Worm (Caenorhabditis elegans) whole organism, late embryonic: ENCODE results near the gene C37C3.18.

Source experiments
- K02D7.2 ChIP-seq: sonication (generic microtip); optimal IDR thresholded peaks from 2 replicates; lab custom pipeline; 2017; ENCODE audit warnings: mild to moderate bottlenecking, missing genetic modification characterization, missing compliant biosample characterization
- ahr-1 ChIP-seq: sonication (generic microtip); optimal IDR thresholded peaks from 2 replicates; lab custom pipeline; 2016; ENCODE audit warnings: missing genetic modification characterization, missing compliant biosample characterization
- ama-1 ChIP-seq: fragments of 150-350 bp; optimal IDR thresholded peaks from 2 replicates; lab custom pipeline; 2014
- ceh-14 ChIP-seq: sonication (generic microtip); optimal IDR thresholded peaks from 2 replicates; lab custom pipeline; 2016; ENCODE audit warnings: missing genotype, missing genetic modification characterization, missing compliant biosample characterization
- ceh-22 ChIP-seq: sonication (generic microtip); optimal IDR thresholded peaks from 2 replicates; lab custom pipeline; 2017; ENCODE audit warnings: missing biosample characterization, missing genetic modification characterization
- ceh-31 ChIP-seq: sonication (generic microtip); optimal IDR thresholded peaks from 2 replicates; lab custom pipeline; 2016; ENCODE audit warnings: missing genetic modification characterization, missing compliant biosample characterization
- unc-86 ChIP-seq: sonication (generic microtip); optimal IDR thresholded peaks from 2 replicates; lab custom pipeline; 2016; ENCODE audit warnings: missing genetic modification characterization, missing compliant biosample characterization

DNA sequence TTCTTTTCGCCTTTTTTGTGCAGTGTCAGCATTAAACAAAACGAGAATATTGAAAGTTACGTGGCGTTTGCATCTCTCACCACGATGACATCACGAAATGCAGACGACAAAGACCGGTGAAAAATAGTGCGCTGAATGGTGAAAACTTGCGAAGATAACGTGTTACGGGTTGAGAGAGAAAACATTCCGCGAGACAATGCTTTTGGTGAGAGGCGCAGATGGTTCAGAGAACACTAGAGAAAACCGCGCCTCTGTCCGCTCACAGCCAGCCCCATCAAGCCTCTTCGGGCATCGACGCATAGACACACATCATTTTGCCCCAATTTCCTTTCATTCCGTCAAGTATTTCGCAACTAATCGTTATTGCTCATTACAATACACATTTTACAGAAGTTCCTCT, at the start of gene C37C3.18, which contains the start of gene C37C3.9:
- TF ChIP-seq K02D7.2 (tag; lab: Kevin White, UChicago) = no peak
- TF ChIP-seq unc-86 = no peak
- TF ChIP-seq ceh-31 (tag; lab: Kevin White, UChicago) = peak; percentile 42
- TF ChIP-seq ama-1 = no peak
- TF ChIP-seq ahr-1 = no peak
- no peak for TF ChIP-seq ceh-14 (tag; lab: Kevin White, UChicago)
- TF ChIP-seq ceh-22 (tag; lab: Kevin White, UChicago) = no peak
